Worm (Caenorhabditis elegans): ENCODE data around the gene kin-29.
"Not testable (repeated sequence)": the region's sequence is repeated elsewhere in the genome, so short reads cannot be mapped to it uniquely, and the experiment has no call there.

The kin-29 gene

DNA sequence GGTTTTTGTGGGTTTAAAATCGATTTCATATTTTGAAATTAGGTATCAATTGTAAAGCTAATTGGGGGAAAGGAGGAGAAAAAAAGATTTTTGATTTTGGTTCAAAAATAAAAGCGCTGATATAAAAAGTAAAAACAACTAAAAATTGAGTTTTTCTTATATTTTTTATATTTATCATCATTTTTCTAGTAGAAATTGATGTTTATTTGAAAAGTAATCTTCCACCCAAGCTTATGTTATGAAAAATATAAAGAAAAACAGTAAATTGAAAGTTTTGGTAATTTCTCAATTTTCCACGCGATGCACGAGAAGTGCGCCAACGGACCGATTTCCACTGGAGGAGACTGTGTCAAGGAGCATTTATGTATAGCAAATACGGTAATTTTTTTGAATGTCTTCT lies 42.0 kb upstream of the kin-29 start, which contains the start of gene B0410.1:
Gene B0410.1, plus strand, starts transcription at position 301 of the 400 bp plus-strand sequence.
- not testable (repeated sequence) for TF ChIP-seq zip-8 (tag; optimal IDR thresholded peaks at IDR 0.05); cnd-1 (tag; optimal IDR thresholded peaks at IDR 0.05); elt-1 (tag; optimal IDR thresholded peaks at IDR 0.05; ENCODE audit: borderline replicate concordance, insufficient read depth)

DNA sequence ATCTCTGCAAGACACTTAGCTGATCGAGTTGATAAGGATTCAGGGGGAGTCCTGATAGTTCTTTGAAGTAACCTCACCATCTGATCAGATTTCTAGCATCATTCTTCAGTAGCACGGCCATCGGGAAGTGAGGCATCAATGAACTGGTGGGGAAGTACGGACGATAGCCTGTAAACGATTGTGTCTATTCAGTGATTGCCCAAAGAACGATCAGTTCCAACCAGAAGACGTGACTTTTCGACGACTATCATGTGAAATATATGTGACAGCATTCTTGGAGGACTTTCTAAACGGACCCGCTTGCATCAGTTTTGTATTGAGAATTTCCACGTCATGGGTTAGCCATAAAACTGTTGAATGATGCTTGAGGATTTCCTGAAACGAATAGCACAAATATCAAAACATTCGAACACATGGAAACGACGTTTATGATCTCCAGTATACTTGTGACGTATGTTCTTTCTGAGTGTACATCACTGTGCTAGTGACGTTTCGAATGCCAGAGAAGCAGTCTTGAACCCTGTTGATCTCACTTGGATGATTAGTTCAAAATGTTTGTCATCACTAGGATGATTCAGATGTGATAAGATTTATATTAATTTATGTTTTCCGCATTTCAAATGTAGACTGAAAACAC lies 40.9 kb upstream of the kin-29 start:
- TF ChIP-seq flh-1 (GFP tag; optimal IDR thresholded peaks at IDR 0.05) (no peak), ham-2 (GFP tag; optimal IDR thresholded peaks at IDR 0.05) (no peak), zip-8 (tag; optimal IDR thresholded peaks at IDR 0.05) (no peak), ceh-39 (tag; optimal IDR thresholded peaks at IDR 0.05) (no peak), M03D4.4 (tag; optimal IDR thresholded peaks at IDR 0.05) (no peak), bed-3 (GFP tag; optimal IDR thresholded peaks at IDR 0.05) (no peak), hlh-1 (tag; optimal IDR thresholded peaks at IDR 0.05) (no peak), mls-2 (tag; optimal IDR thresholded peaks at IDR 0.05) (no peak), lsy-2 (tag; optimal IDR thresholded peaks at IDR 0.05) (no peak), mep-1 (tag; optimal IDR thresholded peaks at IDR 0.05) (no peak), pha-4 (tag; optimal IDR thresholded peaks at IDR 0.05) (no peak), nhr-12 (tag; optimal IDR thresholded peaks at IDR 0.05) (no peak), sptf-1 (tag; optimal IDR thresholded peaks at IDR 0.05) (no peak), ceh-43 (GFP tag; optimal IDR thresholded peaks at IDR 0.05) (no peak), ceh-83 (GFP tag; optimal IDR thresholded peaks at IDR 0.05) (no peak), nhr-2 (tag; optimal IDR thresholded peaks at IDR 0.05) (no peak)

DNA sequence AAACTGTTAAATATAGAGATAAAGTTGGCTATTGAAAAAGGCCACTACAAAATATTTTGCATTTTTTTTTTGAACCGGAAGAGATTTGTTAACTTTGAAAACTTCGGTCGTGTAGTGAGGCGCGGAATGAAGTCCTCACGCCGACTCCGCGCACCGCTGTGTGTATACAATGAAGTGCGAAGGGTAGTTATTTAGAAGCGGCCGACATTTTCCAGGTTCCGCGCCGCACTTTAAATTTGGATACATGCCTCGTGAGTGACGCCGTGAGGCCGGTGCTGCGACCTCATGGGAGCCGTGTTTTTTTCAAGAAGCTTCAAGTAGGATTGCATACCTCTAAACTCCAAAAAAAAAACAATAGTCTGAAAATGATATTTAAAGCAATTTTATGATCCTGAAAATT lies 39.6 kb upstream of the kin-29 start:
- TF ChIP-seq mls-2 (tag; optimal IDR thresholded peaks at IDR 0.05) (no peak), sptf-1 (tag; optimal IDR thresholded peaks at IDR 0.05) (no peak), unc-39 (tag; optimal IDR thresholded peaks at IDR 0.05) (no peak), unc-62 (GFP tag; optimal IDR thresholded peaks at IDR 0.05) (no peak), blmp-1 (tag; optimal IDR thresholded peaks at IDR 0.05) (no peak), lsy-2 (tag; optimal IDR thresholded peaks at IDR 0.05) (no peak), snpc-4 (tag; optimal IDR thresholded peaks at IDR 0.05) (no peak), ces-1 (GFP tag; optimal IDR thresholded peaks at IDR 0.05) (no peak), ceh-43 (GFP tag; optimal IDR thresholded peaks at IDR 0.05) (no peak), mep-1 (tag; optimal IDR thresholded peaks at IDR 0.05) (no peak), cnd-1 (tag; optimal IDR thresholded peaks at IDR 0.05) (no peak), drap-1 (GFP tag; optimal IDR thresholded peaks at IDR 0.05) (no peak), ceh-39 (tag; optimal IDR thresholded peaks at IDR 0.05) (no peak), nhr-28 (tag; optimal IDR thresholded peaks at IDR 0.05) (no peak), unc-120 (tag; optimal IDR thresholded peaks at IDR 0.05; ENCODE audit: poor library complexity, severe bottlenecking) (no peak), tbx-8 (GFP tag; optimal IDR thresholded peaks at IDR 0.05) (no peak), M03D4.4 (tag; optimal IDR thresholded peaks at IDR 0.05) (no peak), zip-8 (tag; optimal IDR thresholded peaks at IDR 0.05) (no peak), pha-4 (tag; optimal IDR thresholded peaks at IDR 0.05) (no peak), ham-2 (GFP tag; optimal IDR thresholded peaks at IDR 0.05) (no peak)

DNA sequence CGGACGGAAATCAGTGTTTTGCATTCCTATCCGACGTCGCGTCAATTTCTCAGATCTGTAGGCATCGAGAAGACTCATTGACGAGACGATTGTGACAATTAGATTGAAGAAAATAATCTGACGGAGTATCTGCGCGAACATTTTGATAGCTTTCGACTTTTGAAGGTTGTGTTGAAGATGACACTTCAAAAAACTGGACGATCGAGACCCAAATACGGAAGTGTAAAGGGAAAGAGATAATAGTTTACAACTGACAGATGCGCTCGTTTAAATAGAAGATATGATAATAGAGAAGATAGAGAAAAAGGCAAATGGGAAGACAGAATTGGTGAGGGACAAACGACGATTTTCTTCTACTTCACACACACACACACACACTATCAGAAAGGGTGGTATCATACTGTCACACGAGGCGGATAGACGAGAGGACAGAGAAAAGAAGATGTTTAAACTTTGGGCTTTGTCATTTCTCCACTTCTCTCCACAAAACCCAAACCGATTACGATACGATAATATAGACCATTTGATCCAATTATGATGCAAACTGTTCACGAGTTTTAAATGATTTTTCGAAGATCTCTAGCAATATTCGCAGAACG lies 39.0 kb upstream of the kin-29 start, which contains the start of gene B0410.3:
Gene B0410.3, minus strand, starts transcription at position 351 of the 599 bp plus-strand sequence.
- TF ChIP-seq sem-2 (GFP tag; optimal IDR thresholded peaks at IDR 0.05) (no peak), ztf-11 (tag; optimal IDR thresholded peaks at IDR 0.05) (no peak), M03D4.4 (tag; optimal IDR thresholded peaks at IDR 0.05) (no peak), flh-1 (GFP tag; optimal IDR thresholded peaks at IDR 0.05) (no peak), pha-4 (tag; optimal IDR thresholded peaks at IDR 0.05) (no peak), zip-8 (tag; optimal IDR thresholded peaks at IDR 0.05) (no peak), bed-3 (GFP tag; optimal IDR thresholded peaks at IDR 0.05) (no peak), lin-32 (GFP tag; optimal IDR thresholded peaks at IDR 0.05) (no peak), elt-1 (tag; optimal IDR thresholded peaks at IDR 0.05; ENCODE audit: borderline replicate concordance, insufficient read depth) (no peak), ceh-83 (GFP tag; optimal IDR thresholded peaks at IDR 0.05) (no peak), nhr-237 (tag; optimal IDR thresholded peaks at IDR 0.05) (no peak), unc-120 (tag; optimal IDR thresholded peaks at IDR 0.05; ENCODE audit: poor library complexity, severe bottlenecking) (no peak), blmp-1 (tag; optimal IDR thresholded peaks at IDR 0.05) (no peak), unc-62 (GFP tag; optimal IDR thresholded peaks at IDR 0.05) (peak; percentile 68), elt-3 (tag; optimal IDR thresholded peaks at IDR 0.05) (peak; percentile 65), ceh-43 (GFP tag; optimal IDR thresholded peaks at IDR 0.05) (no peak), lsy-2 (tag; optimal IDR thresholded peaks at IDR 0.05) (no peak), lin-13 (tag; optimal IDR thresholded peaks at IDR 0.05) (no peak), nhr-12 (tag; optimal IDR thresholded peaks at IDR 0.05) (no peak), ham-2 (GFP tag; optimal IDR thresholded peaks at IDR 0.05) (peak; percentile 22), cnd-1 (tag; optimal IDR thresholded peaks at IDR 0.05) (no peak), hlh-1 (tag; optimal IDR thresholded peaks at IDR 0.05) (no peak)
